Fruit fly (Drosophila melanogaster) whole organism, prepupa: Measurements from ENCODE around the gene ohgt.

Experiments used
- Blimp-1 ChIP-seq: fragments of 200-800 bp; sonication (Bioruptor generic); optimal IDR thresholded peaks from 3 replicates; lab custom pipeline; 2017; ENCODE audit warnings: missing biosample characterization, missing genetic modification characterization, mild to moderate bottlenecking, moderate library complexity, missing genetic modification reagents
- CG10669 ChIP-seq: fragments of 200-800 bp; sonication (Bioruptor generic); optimal IDR thresholded peaks from 3 replicates; lab custom pipeline; 2018; ENCODE audit warnings: missing biosample characterization, mild to moderate bottlenecking, missing genetic modification characterization, moderate library complexity
- CG16779 ChIP-seq: fragments of 200-800 bp; sonication (Bioruptor generic); optimal IDR thresholded peaks from 3 replicates; lab custom pipeline; 2017; ENCODE audit warnings: missing biosample characterization, mild to moderate bottlenecking, missing genetic modification characterization
- CG6163 ChIP-seq: fragments of 200-800 bp; sonication (Bioruptor generic); IDR thresholded peaks from 3 replicates; pipeline ENCODE4 v1.3.6; 2022; ENCODE audit warnings: missing biosample characterization, missing genetic modification characterization
- CG6808 ChIP-seq: fragments of 200-800 bp; sonication (Bioruptor generic); optimal IDR thresholded peaks from 3 replicates; lab custom pipeline; 2017; ENCODE audit warnings: missing biosample characterization, missing genetic modification characterization, mild to moderate bottlenecking, moderate library complexity, missing genetic modification reagents
- CG6854 ChIP-seq: fragments of 200-800 bp; sonication (Bioruptor generic); optimal IDR thresholded peaks from 2 replicates; lab custom pipeline; 2017; ENCODE audit warnings: missing biosample characterization, mild to moderate bottlenecking, missing genetic modification characterization
- Eip78C ChIP-seq: fragments of 200-800 bp; sonication (Bioruptor generic); peaks from one replicate; lab custom pipeline; 2016; ENCODE audit warnings: missing biosample characterization, missing genetic modification characterization
- Eip93F ChIP-seq: fragments of 200-800 bp; sonication (Bioruptor generic); optimal IDR thresholded peaks from 2 replicates; lab custom pipeline; 2016; ENCODE audit warnings: missing biosample characterization, mild to moderate bottlenecking, missing genetic modification characterization
- Ets21C ChIP-seq: fragments of 200-800 bp; sonication (Bioruptor generic); optimal IDR thresholded peaks from 3 replicates; lab custom pipeline; 2016; ENCODE audit warnings: missing biosample characterization, missing genetic modification characterization
- Gug ChIP-seq: fragments of 200-800 bp; sonication (Bioruptor generic); IDR thresholded peaks from 2 replicates; pipeline ENCODE4 v1.3.6; 2022; ENCODE audit warnings: missing biosample characterization, missing genetic modification characterization
- OdsH ChIP-seq: fragments of 200-800 bp; sonication (Bioruptor generic); optimal IDR thresholded peaks from 3 replicates; lab custom pipeline; 2016; ENCODE audit warnings: missing biosample characterization, missing genetic modification characterization
- Sox15 ChIP-seq: fragments of 200-800 bp; sonication (Bioruptor generic); optimal IDR thresholded peaks from 3 replicates; lab custom pipeline; 2016; ENCODE audit warnings: missing biosample characterization, missing genetic modification characterization
- svp ChIP-seq: fragments of 200-800 bp; sonication (Bioruptor generic); peaks from one replicate; lab custom pipeline; 2016; ENCODE audit warnings: missing biosample characterization, missing genetic modification characterization

DNA sequence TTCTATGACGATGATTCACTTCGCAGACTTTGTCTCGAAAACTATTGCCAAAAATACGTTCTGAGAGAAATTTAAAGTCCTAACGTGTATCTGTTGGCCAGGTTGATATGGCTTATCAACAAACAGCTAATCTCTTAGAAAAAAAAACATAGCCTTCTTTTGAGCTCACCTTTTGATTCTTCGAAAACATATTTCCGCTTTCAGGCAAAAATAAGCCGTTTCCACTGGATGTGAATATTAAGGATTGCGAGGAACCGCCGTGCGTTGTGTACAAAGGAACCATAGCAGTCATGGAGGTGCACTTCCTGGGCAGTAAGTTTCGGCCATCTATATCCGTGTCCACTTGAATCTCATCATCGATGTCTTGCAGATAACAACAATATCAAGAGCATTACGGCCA lies 4.6 kb downstream of the ohgt start:
- TF ChIP-seq Ets21C (GFP tag; lab: Kevin White, UChicago): no peak
- TF ChIP-seq CG10669 (GFP tag; lab: Kevin White, UChicago): no peak
- TF ChIP-seq OdsH (GFP tag; lab: Kevin White, UChicago): no peak
- TF ChIP-seq svp: no peak
- TF ChIP-seq CG6854 (GFP tag; lab: Kevin White, UChicago): no peak
- TF ChIP-seq CG6808 (GFP tag; lab: Kevin White, UChicago): no peak
- no peak for TF ChIP-seq CG6163 (GFP tag; lab: Robert Waterston, UW)
- TF ChIP-seq Eip93F (GFP tag; lab: Kevin White, UChicago): no peak
- TF ChIP-seq CG16779 (tag; lab: Kevin White, UChicago): no peak
- no peak for TF ChIP-seq Blimp-1
- TF ChIP-seq Gug (GFP tag; lab: Robert Waterston, UW): no peak
- no peak for TF ChIP-seq Sox15 (GFP tag; lab: Kevin White, UChicago)
- no peak for TF ChIP-seq Eip78C (GFP tag; lab: Kevin White, UChicago)
